Worm (Caenorhabditis elegans): ENCODE data around the gene adm-2.

ce11 chrX:13672622-13673021 is 15.1 kb upstream of the adm-2 start:
- no peak for TF ChIP-seq R02D3.7 (tag; optimal IDR thresholded peaks at IDR 0.05)
- TF ChIP-seq nfya-1 (tag; optimal IDR thresholded peaks at IDR 0.05; ENCODE audit: insufficient read depth) = no peak
- no peak for TF ChIP-seq nhr-12 (tag; optimal IDR thresholded peaks at IDR 0.05)
- no peak for TF ChIP-seq egl-27 (tag; optimal IDR thresholded peaks at IDR 0.05)
- no peak for TF ChIP-seq ceh-28 (tag; optimal IDR thresholded peaks at IDR 0.05)
- no peak for TF ChIP-seq ama-1 (optimal IDR thresholded peaks at IDR 0.05)
- no peak for TF ChIP-seq ceh-82 (tag; optimal IDR thresholded peaks at IDR 0.05)
- no peak for TF ChIP-seq fos-1 (tag; optimal IDR thresholded peaks at IDR 0.05)
- TF ChIP-seq lin-15B (tag; optimal IDR thresholded peaks at IDR 0.05) = no peak
- no peak for TF ChIP-seq nhr-76 (tag; optimal IDR thresholded peaks at IDR 0.05)

Data from whole organism, L3 larva.